Worm (Caenorhabditis elegans): ENCODE data around the gene F49F1.12.

- TF ChIP-seq ama-1 (optimal IDR thresholded peaks at IDR 0.05) = no peak
- no peak for TF ChIP-seq hmbx-1 (tag; optimal IDR thresholded peaks at IDR 0.05)
- TF ChIP-seq tbx-11 (GFP tag; IDR thresholded peaks at IDR 0.05) = no peak
- no peak for TF ChIP-seq sea-1 (GFP tag; conservative IDR thresholded peaks at IDR 0.05)
- TF ChIP-seq flt-1 (GFP tag; IDR thresholded peaks at IDR 0.05) = no peak
- no peak for TF ChIP-seq tbx-37 (GFP tag; conservative IDR thresholded peaks at IDR 0.05)
These were observed 45.9 kb downstream of the F49F1.12 start for ce11 chrIV:4096940-4097339.
